Fruit fly (Drosophila melanogaster): ENCODE data around the gene Afti.
A peak's percentile ranks its signal among the peaks of the same experiment; 100 is the strongest.

DNA sequence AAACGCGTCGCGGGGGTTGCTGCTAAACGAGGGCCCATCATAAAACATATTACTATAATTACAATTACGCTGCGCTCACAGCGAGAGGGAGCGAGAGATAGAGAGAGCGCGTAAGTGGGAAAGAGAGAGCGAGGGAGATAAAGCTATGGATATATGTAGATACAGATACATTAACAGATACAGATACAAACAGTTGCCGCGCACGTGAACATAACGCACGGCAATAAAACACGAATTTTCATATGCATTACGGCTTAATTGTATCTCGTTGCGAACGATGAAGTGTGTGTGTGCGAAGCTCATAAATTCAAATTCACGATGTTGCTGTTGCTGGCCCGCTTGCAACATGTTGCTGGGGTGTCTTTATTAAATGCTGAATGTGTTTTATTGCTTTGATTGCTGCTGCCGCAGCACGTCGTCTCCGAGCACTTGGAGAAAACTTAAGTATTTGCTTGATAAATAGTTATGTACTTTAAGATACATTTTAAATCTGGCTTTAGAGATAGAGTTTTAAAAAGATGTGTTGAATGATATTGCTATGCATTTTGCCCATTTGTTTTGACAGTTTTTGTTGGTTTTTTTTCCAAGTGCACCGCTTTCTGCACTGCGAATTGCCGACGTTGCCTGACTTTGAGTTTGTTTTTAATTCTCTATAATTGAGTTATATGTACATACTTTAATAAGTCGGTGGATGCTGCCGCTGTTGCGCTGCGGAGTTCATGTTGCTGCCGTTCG lies 43.9 kb upstream of the Afti start:
- TF ChIP-seq psq (GFP tag; optimal IDR thresholded peaks at IDR 0.05) (peak; percentile 87), usp (GFP tag; optimal IDR thresholded peaks at IDR 0.05) (no peak), Vsx2 (GFP tag; optimal IDR thresholded peaks at IDR 0.05; ENCODE audit: partially characterized antibody) (no peak), Hr83 (GFP tag; optimal IDR thresholded peaks at IDR 0.05; ENCODE audit: poor library complexity, severe bottlenecking) (no peak), h (GFP tag; optimal IDR thresholded peaks at IDR 0.05) (peak; percentile 94), fru (GFP tag; optimal IDR thresholded peaks at IDR 0.05) (peak; percentile 94), Hr78 (GFP tag; optimal IDR thresholded peaks at IDR 0.05) (no peak)
